Fruit fly (Drosophila melanogaster): ENCODE results near the gene CG8833.

- no peak for TF ChIP-seq Sin3A (optimal IDR thresholded peaks at IDR 0.05)
- TF ChIP-seq psq (optimal IDR thresholded peaks at IDR 0.05), result no peak
These were observed 22.8 kb upstream of the CG8833 start for dm6 chr3L:13951564-13951963.
